Worm (Caenorhabditis elegans) whole organism, early embryonic: ENCODE results near the gene mec-10.

Experiments used
- B0310.2 ChIP-seq: sonication (generic microtip); optimal IDR thresholded peaks from 2 replicates; lab custom pipeline; 2016; ENCODE audit warnings: mild to moderate bottlenecking, missing genetic modification characterization, missing compliant biosample characterization
- F13C5.2 ChIP-seq: sonication (generic microtip); optimal IDR thresholded peaks from 2 replicates; lab custom pipeline; 2017; ENCODE audit warnings: mild to moderate bottlenecking, missing genetic modification characterization, inconsistent platforms, missing compliant biosample characterization
- aly-1 ChIP-seq: sonication (generic microtip); optimal IDR thresholded peaks from 2 replicates; lab custom pipeline; 2016; ENCODE audit warnings: missing genetic modification characterization, missing compliant biosample characterization
- ama-1 ChIP-seq: fragments of 150-350 bp; optimal IDR thresholded peaks from 2 replicates; lab custom pipeline; 2014
- ceh-13 ChIP-seq: fragments of 200-800 bp; sonication (Bioruptor generic); optimal IDR thresholded peaks from 2 replicates; lab custom pipeline; 2018; ENCODE audit warnings: mild to moderate bottlenecking, missing genetic modification characterization, missing compliant biosample characterization
- ceh-36 ChIP-seq: sonication (generic microtip); optimal IDR thresholded peaks from 2 replicates; lab custom pipeline; 2016; ENCODE audit warnings: missing genetic modification characterization, inconsistent platforms, missing compliant biosample characterization
- ets-7 ChIP-seq: sonication (generic microtip); optimal IDR thresholded peaks from 2 replicates; lab custom pipeline; 2016; ENCODE audit warnings: missing genotype, missing genetic modification characterization, missing compliant biosample characterization
- flt-1 ChIP-seq: fragments of 200-800 bp; sonication (Bioruptor generic); IDR thresholded peaks from 2 replicates; pipeline ENCODE4 v1.3.6; 2022; ENCODE audit warnings: missing genetic modification characterization, missing compliant biosample characterization
- hmbx-1 ChIP-seq: sonication (generic microtip); optimal IDR thresholded peaks from 2 replicates; lab custom pipeline; 2016; ENCODE audit warnings: mild to moderate bottlenecking, missing genetic modification characterization, missing compliant biosample characterization
- hmg-4 ChIP-seq: fragments of 200-800 bp; sonication (Bioruptor generic); optimal IDR thresholded peaks from 2 replicates; lab custom pipeline; 2018; ENCODE audit warnings: mild to moderate bottlenecking, missing genetic modification characterization, missing compliant biosample characterization
- hnd-1 ChIP-seq: sonication (generic microtip); optimal IDR thresholded peaks from 2 replicates; lab custom pipeline; 2016; ENCODE audit warnings: missing genetic modification characterization, missing compliant biosample characterization
- pes-1 ChIP-seq: fragments of 200-800 bp; sonication (Bioruptor generic); IDR thresholded peaks from 2 replicates; pipeline ENCODE4 v1.3.6; 2022; ENCODE audit warnings: missing genetic modification reagents, missing genetic modification characterization, missing compliant biosample characterization
- scrt-1 ChIP-seq: fragments of 200-800 bp; sonication (Bioruptor generic); IDR thresholded peaks from 2 replicates; pipeline ENCODE4 v1.3.6; 2022; ENCODE audit warnings: missing genetic modification characterization, missing compliant biosample characterization
- sea-1 ChIP-seq: fragments of 200-800 bp; sonication (Bioruptor generic); conservative IDR thresholded peaks from 2 replicates; pipeline ENCODE4 v1.3.6; 2022; ENCODE audit warnings: missing genetic modification characterization, missing compliant biosample characterization
- tbx-11 ChIP-seq: fragments of 200-800 bp; sonication (Bioruptor generic); IDR thresholded peaks from 2 replicates; pipeline ENCODE4 v1.3.6; 2022; ENCODE audit warnings: missing genetic modification characterization, missing compliant biosample characterization
- tbx-37 ChIP-seq: fragments of 200-800 bp; sonication (Bioruptor generic); conservative IDR thresholded peaks from 2 replicates; pipeline ENCODE4 v1.3.6; 2022; ENCODE audit warnings: missing genetic modification reagents, missing genetic modification characterization, missing compliant biosample characterization
- tra-4 ChIP-seq: sonication (generic microtip); optimal IDR thresholded peaks from 2 replicates; lab custom pipeline; 2017; ENCODE audit warnings: missing genetic modification characterization, missing compliant biosample characterization

Gene mec-10

ce11 chrX:8495005-8495404 lies 24.9 kb upstream of the mec-10 start, which contains the start of gene T01B10.5:
T01B10.5 (plus strand) TSS chrX:8495305.
- no peak for TF ChIP-seq hnd-1 (tag; lab: Kevin White, UChicago)
- no peak for TF ChIP-seq sea-1 (GFP tag; lab: Robert Waterston, UW)
- no peak for TF ChIP-seq B0310.2 (tag; lab: Kevin White, UChicago)
- TF ChIP-seq aly-1 (tag; lab: Kevin White, UChicago): no peak
- no peak for TF ChIP-seq F13C5.2 (tag; lab: Kevin White, UChicago)
- no peak for TF ChIP-seq tbx-37 (GFP tag; lab: Robert Waterston, UW)
- TF ChIP-seq tbx-11: no peak
- TF ChIP-seq ama-1 (lab: Kevin White, UChicago): no peak
- no peak for TF ChIP-seq flt-1 (GFP tag; lab: Robert Waterston, UW)
- TF ChIP-seq ceh-36 (tag; lab: Kevin White, UChicago): no peak

- TF ChIP-seq tbx-37 (GFP tag; lab: Robert Waterston, UW): no peak
- no peak for TF ChIP-seq ets-7
- TF ChIP-seq ama-1 (lab: Kevin White, UChicago): no peak
- TF ChIP-seq aly-1 (tag; lab: Kevin White, UChicago): no peak
- TF ChIP-seq hnd-1 (tag; lab: Kevin White, UChicago): no peak
Measured at ce11 chrX:8492750-8493149, 22.6 kb upstream of the mec-10 start.

- no peak for TF ChIP-seq ceh-13 (GFP tag; lab: Kevin White, UChicago)
- no peak for TF ChIP-seq sea-1 (GFP tag; lab: Robert Waterston, UW)
- no peak for TF ChIP-seq hnd-1 (tag; lab: Kevin White, UChicago)
- no peak for TF ChIP-seq B0310.2 (tag; lab: Kevin White, UChicago)
- TF ChIP-seq tra-4: no peak
Measured at ce11 chrX:8489886-8490285, 19.8 kb upstream of the mec-10 start.

ce11 chrX:8489415-8489814 lies 19.3 kb upstream of the mec-10 start:
- no peak for TF ChIP-seq sea-1 (GFP tag; lab: Robert Waterston, UW)
- TF ChIP-seq tra-4: no peak
- no peak for TF ChIP-seq B0310.2 (tag; lab: Kevin White, UChicago)

- TF ChIP-seq pes-1 (GFP tag; lab: Robert Waterston, UW) (no peak), B0310.2 (tag; lab: Kevin White, UChicago) (no peak), hmbx-1 (tag; lab: Kevin White, UChicago) (no peak), aly-1 (tag; lab: Kevin White, UChicago) (no peak), hnd-1 (tag; lab: Kevin White, UChicago) (no peak), scrt-1 (GFP tag; lab: Robert Waterston, UW) (no peak), hmg-4 (no peak), tbx-11 (no peak), F13C5.2 (tag; lab: Kevin White, UChicago) (no peak), tbx-37 (GFP tag; lab: Robert Waterston, UW) (no peak), ama-1 (lab: Kevin White, UChicago) (no peak), tra-4 (no peak), sea-1 (GFP tag; lab: Robert Waterston, UW) (no peak)
Measured at ce11 chrX:8485392-8485791, 15.3 kb upstream of the mec-10 start.

ce11 chrX:8483951-8484350 lies 13.8 kb upstream of the mec-10 start:
- TF ChIP-seq pes-1 (GFP tag; lab: Robert Waterston, UW): no peak
- no peak for TF ChIP-seq hnd-1 (tag; lab: Kevin White, UChicago)
- TF ChIP-seq tbx-11: no peak
- TF ChIP-seq F13C5.2 (tag; lab: Kevin White, UChicago): no peak
- TF ChIP-seq hmg-4: no peak
- no peak for TF ChIP-seq tbx-37 (GFP tag; lab: Robert Waterston, UW)
- no peak for TF ChIP-seq hmbx-1 (tag; lab: Kevin White, UChicago)
- TF ChIP-seq ceh-13 (GFP tag; lab: Kevin White, UChicago): no peak
- no peak for TF ChIP-seq sea-1 (GFP tag; lab: Robert Waterston, UW)
- TF ChIP-seq ets-7: no peak
- TF ChIP-seq ceh-36 (tag; lab: Kevin White, UChicago): no peak
- TF ChIP-seq aly-1 (tag; lab: Kevin White, UChicago): no peak
- no peak for TF ChIP-seq B0310.2 (tag; lab: Kevin White, UChicago)
- TF ChIP-seq scrt-1 (GFP tag; lab: Robert Waterston, UW): no peak
- TF ChIP-seq flt-1 (GFP tag; lab: Robert Waterston, UW): no peak
- TF ChIP-seq ama-1 (lab: Kevin White, UChicago): no peak
- TF ChIP-seq tra-4: no peak

ce11 chrX:8481716-8482115 lies 11.6 kb upstream of the mec-10 start:
- TF ChIP-seq ceh-36 (tag; lab: Kevin White, UChicago) (no peak), ama-1 (lab: Kevin White, UChicago) (no peak), hmbx-1 (tag; lab: Kevin White, UChicago) (no peak)

- no peak for TF ChIP-seq scrt-1 (GFP tag; lab: Robert Waterston, UW)
- TF ChIP-seq ets-7: no peak
- TF ChIP-seq tra-4: no peak
- TF ChIP-seq hmg-4: no peak
- no peak for TF ChIP-seq F13C5.2 (tag; lab: Kevin White, UChicago)
- TF ChIP-seq flt-1 (GFP tag; lab: Robert Waterston, UW): no peak
- no peak for TF ChIP-seq tbx-37 (GFP tag; lab: Robert Waterston, UW)
- TF ChIP-seq sea-1 (GFP tag; lab: Robert Waterston, UW): no peak
- no peak for TF ChIP-seq ceh-13 (GFP tag; lab: Kevin White, UChicago)
- TF ChIP-seq ama-1 (lab: Kevin White, UChicago): no peak
- TF ChIP-seq ceh-36 (tag; lab: Kevin White, UChicago): no peak
- no peak for TF ChIP-seq aly-1 (tag; lab: Kevin White, UChicago)
Measured at ce11 chrX:8479050-8479449, 8.9 kb upstream of the mec-10 start.
